Worm (Caenorhabditis elegans): Measurements from ENCODE around the gene T22B3.3.

DNA sequence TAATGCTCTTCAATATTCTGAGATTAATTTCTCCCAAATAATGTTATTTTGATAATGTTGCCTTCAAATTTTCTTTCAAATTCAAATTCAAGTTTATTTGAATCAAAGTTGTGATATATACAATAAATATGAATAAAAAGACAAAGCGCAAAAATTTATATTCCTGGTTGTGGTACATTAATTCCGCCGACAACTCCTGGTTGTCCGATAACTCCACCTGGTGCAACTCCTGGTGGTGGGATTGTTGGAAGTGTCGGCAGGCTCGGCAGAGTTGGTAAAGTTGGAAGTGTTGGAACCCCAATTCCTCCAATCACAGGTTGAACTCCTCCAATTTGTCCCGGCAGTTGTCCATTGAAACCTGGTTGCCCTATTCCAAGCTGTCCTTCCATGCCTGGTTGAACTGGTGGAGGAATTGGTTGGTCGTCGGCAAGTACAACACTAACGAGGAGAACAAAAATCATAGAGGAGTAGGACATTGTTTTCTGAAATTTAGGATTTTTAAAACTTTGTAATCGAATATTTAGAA lies 34.6 kb upstream of the T22B3.3 start, which contains the start of gene K01A6.7:
- TF ChIP-seq nhr-76 (tag; optimal IDR thresholded peaks at IDR 0.05) (no peak), ceh-82 (tag; optimal IDR thresholded peaks at IDR 0.05) (no peak), nhr-12 (tag; optimal IDR thresholded peaks at IDR 0.05) (no peak), fkh-10 (GFP tag; optimal IDR thresholded peaks at IDR 0.05) (no peak), blmp-1 (tag; optimal IDR thresholded peaks at IDR 0.05) (no peak), snpc-4 (tag; optimal IDR thresholded peaks at IDR 0.05) (no peak), dpl-1 (GFP tag; optimal IDR thresholded peaks at IDR 0.05) (no peak), ces-1 (GFP tag; optimal IDR thresholded peaks at IDR 0.05) (no peak), pqm-1 (tag; optimal IDR thresholded peaks at IDR 0.05) (no peak)

All from whole organism, L1 larva.